Fruit fly (Drosophila melanogaster) whole organism, wandering third instar larva: Measurements from ENCODE around the gene Fur1.

ENCODE experiments used
- Abd-B ChIP-seq: fragments of >200 bp; optimal IDR thresholded peaks from 2 replicates; lab custom pipeline; 2017; ENCODE audit warnings: missing biosample characterization, missing genetic modification characterization
- CG32264 ChIP-seq: fragments of 200-800 bp; sonication (Bioruptor generic); optimal IDR thresholded peaks from 2 replicates; lab custom pipeline; 2016; ENCODE audit warnings: missing biosample characterization, missing genetic modification characterization
- CG9705 ChIP-seq: fragments of 200-800 bp; sonication (Bioruptor generic); optimal IDR thresholded peaks from 2 replicates; lab custom pipeline; 2018; ENCODE audit warnings: missing biosample characterization, mild to moderate bottlenecking, missing genetic modification characterization
- CrebA ChIP-seq: fragments of 200-800 bp; sonication (Bioruptor generic); optimal IDR thresholded peaks from 2 replicates; lab custom pipeline; 2016; ENCODE audit warnings: missing biosample characterization, mild to moderate bottlenecking, missing genetic modification characterization, borderline replicate concordance
- Dif ChIP-seq: fragments of 200-275, 200-300 bp; sonication (Bioruptor generic); optimal IDR thresholded peaks from 2 replicates; lab custom pipeline; 2018; ENCODE audit warnings: missing biosample characterization, missing genetic modification characterization; ENCODE audit not compliant: partially characterized antibody
- GATAd ChIP-seq: sonication (Bioruptor generic); optimal IDR thresholded peaks from 2 replicates; lab custom pipeline; 2016; ENCODE audit warnings: missing biosample characterization, missing genetic modification characterization
- HLH106 ChIP-seq: fragments of 200-800 bp; optimal IDR thresholded peaks from 3 replicates; lab custom pipeline; 2019; ENCODE audit warnings: missing biosample characterization, mild to moderate bottlenecking, missing genetic modification characterization, moderate library complexity
- Hnf4 ChIP-seq: fragments of 200-800 bp; sonication (Bioruptor generic); optimal IDR thresholded peaks from 2 replicates; lab custom pipeline; 2016; ENCODE audit warnings: missing biosample characterization, mild to moderate bottlenecking, missing genetic modification characterization
- Hr78 ChIP-seq: fragments of >200 bp; optimal IDR thresholded peaks from 2 replicates; lab custom pipeline; 2017; ENCODE audit warnings: missing biosample characterization, missing genetic modification characterization
- Hr83 ChIP-seq: fragments of 200-300 bp; sonication (Bioruptor generic); optimal IDR thresholded peaks from 2 replicates; lab custom pipeline; 2016; ENCODE audit warnings: missing biosample characterization, mild to moderate bottlenecking, missing genetic modification characterization, moderate library complexity; ENCODE audit not compliant: poor library complexity, severe bottlenecking
- Jra ChIP-seq: sonication (Bioruptor generic); optimal IDR thresholded peaks from 2 replicates; lab custom pipeline; 2016; ENCODE audit warnings: missing biosample characterization, missing genetic modification characterization
- Mio ChIP-seq: sonication (Bioruptor generic); optimal IDR thresholded peaks from 2 replicates; lab custom pipeline; 2016; ENCODE audit warnings: missing biosample characterization, missing genetic modification characterization
- Myc ChIP-seq: fragments of >200 bp; optimal IDR thresholded peaks from 2 replicates; lab custom pipeline; 2017
- N ChIP-seq: fragments of >200 bp; optimal IDR thresholded peaks from 2 replicates; lab custom pipeline; 2018; ENCODE audit warnings: missing biosample characterization, missing external identifiers, missing genetic modification characterization
- OdsH ChIP-seq: fragments of 200-800 bp; sonication (Bioruptor generic); optimal IDR thresholded peaks from 2 replicates; lab custom pipeline; 2016; ENCODE audit warnings: missing biosample characterization, mild to moderate bottlenecking, missing genetic modification characterization
- Rel ChIP-seq, 2 experiments: fragments of 200-800 bp; sonication (Bioruptor generic) in 1 of 2; optimal IDR thresholded peaks; 2 replicates in 1 of 2; 3 replicates in 1 of 2; lab custom pipeline; 2016 to 2019; ENCODE audit warnings: mild to moderate bottlenecking in 2 of 2, missing biosample characterization in 2 of 2, missing genetic modification characterization in 2 of 2, moderate library complexity in 1 of 2
- Vsx2 ChIP-seq: fragments of 200-300, 225-300 bp; sonication (Bioruptor generic); optimal IDR thresholded peaks from 2 replicates; lab custom pipeline; 2018; ENCODE audit warnings: missing biosample characterization, missing genetic modification characterization; ENCODE audit not compliant: partially characterized antibody
- br ChIP-seq: fragments of 200-800 bp; sonication (Bioruptor generic); optimal IDR thresholded peaks from 2 replicates; lab custom pipeline; 2016; ENCODE audit warnings: missing biosample characterization, missing genetic modification characterization
- brk ChIP-seq: fragments of 200-800 bp; sonication (Bioruptor generic); optimal IDR thresholded peaks from 2 replicates; lab custom pipeline; 2016; ENCODE audit warnings: missing biosample characterization, mild to moderate bottlenecking, missing genetic modification characterization
- dl ChIP-seq, 2 experiments: fragments of 175-275, 200-275 bp in 1 of 2; fragments of 200-275 bp in 1 of 2; sonication (Bioruptor generic); optimal IDR thresholded peaks; lab custom pipeline; 2018; ENCODE audit warnings: mild to moderate bottlenecking in 2 of 2, missing biosample characterization in 2 of 2, missing genetic modification characterization in 2 of 2, moderate library complexity in 2 of 2; ENCODE audit not compliant: partially characterized antibody in 2 of 2, insufficient read depth in 1 of 2
- dsf ChIP-seq: sonication (Bioruptor generic); optimal IDR thresholded peaks from 2 replicates; lab custom pipeline; 2016; ENCODE audit warnings: missing biosample characterization, missing genetic modification characterization, borderline replicate concordance
- ey ChIP-seq: fragments of 200-800 bp; sonication (Bioruptor generic); optimal IDR thresholded peaks from 2 replicates; lab custom pipeline; 2016; ENCODE audit warnings: missing biosample characterization, missing genetic modification characterization
- foxo ChIP-seq, 2 experiments: fragments of 200-800 bp; sonication (Bioruptor generic); optimal IDR thresholded peaks; 2 replicates in 1 of 2; 3 replicates in 1 of 2; lab custom pipeline; 2016 to 2017; ENCODE audit warnings: missing biosample characterization in 2 of 2, missing genetic modification characterization in 2 of 2
- fru ChIP-seq: fragments of 200-800 bp; sonication (Bioruptor generic); optimal IDR thresholded peaks from 3 replicates; lab custom pipeline; 2016; ENCODE audit warnings: missing biosample characterization, mild to moderate bottlenecking, missing genetic modification characterization
- h ChIP-seq: fragments of 200-800 bp; sonication (Bioruptor generic); optimal IDR thresholded peaks from 3 replicates; lab custom pipeline; 2016; ENCODE audit warnings: missing biosample characterization, mild to moderate bottlenecking, missing genetic modification characterization
- jim ChIP-seq: fragments of 175-275, 200-325 bp; sonication (Bioruptor generic); optimal IDR thresholded peaks from 2 replicates; lab custom pipeline; 2016; ENCODE audit warnings: missing biosample characterization, mild to moderate bottlenecking, missing genetic modification characterization
- lola ChIP-seq: fragments of >200 bp; optimal IDR thresholded peaks from 2 replicates; lab custom pipeline; 2017; ENCODE audit warnings: missing biosample characterization, missing genetic modification characterization
- psq ChIP-seq: fragments of 200-800 bp; sonication (Bioruptor generic); optimal IDR thresholded peaks from 3 replicates; lab custom pipeline; 2017; ENCODE audit warnings: missing biosample characterization, mild to moderate bottlenecking, missing genetic modification characterization, moderate library complexity
- rgr ChIP-seq: fragments of 200-800 bp; sonication (Bioruptor generic); optimal IDR thresholded peaks from 3 replicates; lab custom pipeline; 2016; ENCODE audit warnings: missing biosample characterization, mild to moderate bottlenecking, missing genetic modification characterization
- sage ChIP-seq: fragments of 200-800 bp; sonication (Bioruptor generic); optimal IDR thresholded peaks from 2 replicates; lab custom pipeline; 2016; ENCODE audit warnings: missing biosample characterization, mild to moderate bottlenecking, missing genetic modification characterization
- sv ChIP-seq: fragments of 200-800 bp; sonication (Bioruptor generic); optimal IDR thresholded peaks from 3 replicates; lab custom pipeline; 2016; ENCODE audit warnings: missing biosample characterization, missing genetic modification characterization

Fur1 gene

dm6 chr3R:25490375-25490774 lies 17.5 kb upstream of the Fur1 start:
- TF ChIP-seq Rel (GFP tag; optimal IDR thresholded peaks at IDR 0.05; lab: Kevin White, UChicago): peak; percentile 29
- no peak for TF ChIP-seq Rel (tag; optimal IDR thresholded peaks at IDR 0.05; lab: Kevin White, UChicago)
- TF ChIP-seq dsf (GFP tag; lab: Kevin White, UChicago): no peak
- TF ChIP-seq dl (GFP tag; optimal IDR thresholded peaks at IDR 0.05; lab: Kevin White, UChicago; ENCODE audit: insufficient read depth in 1 of 2, partially characterized antibody in 2 of 2): no peak
- no peak for TF ChIP-seq psq (GFP tag; lab: Kevin White, UChicago)
- TF ChIP-seq Mio: no peak
- no peak for TF ChIP-seq N (GFP tag; lab: Kevin White, UChicago)
- no peak for TF ChIP-seq br (GFP tag; lab: Kevin White, UChicago)
- TF ChIP-seq CrebA (GFP tag; lab: Kevin White, UChicago): no peak
- peak; percentile 39 for TF ChIP-seq fru
- TF ChIP-seq lola (GFP tag; lab: Kevin White, UChicago): no peak
- no peak for TF ChIP-seq Abd-B (GFP tag; lab: Kevin White, UChicago)
- TF ChIP-seq foxo (GFP tag; optimal IDR thresholded peaks at IDR 0.05; lab: Kevin White, UChicago): peak in 1 of 2 experiments; percentile 6
- TF ChIP-seq Hr83 (GFP tag; lab: Kevin White, UChicago): no peak
- no peak for TF ChIP-seq Dif (GFP tag; lab: Kevin White, UChicago)
- no peak for TF ChIP-seq Hr78 (GFP tag; lab: Kevin White, UChicago)
- TF ChIP-seq OdsH (GFP tag; lab: Kevin White, UChicago): no peak
- no peak for TF ChIP-seq h (GFP tag; lab: Kevin White, UChicago)
- no peak for TF ChIP-seq Myc
- TF ChIP-seq sv (GFP tag; lab: Kevin White, UChicago): peak; percentile 33
- no peak for TF ChIP-seq Jra (GFP tag; lab: Kevin White, UChicago)
- no peak for TF ChIP-seq HLH106 (tag; lab: Kevin White, UChicago)

- TF ChIP-seq Hr78 (GFP tag; lab: Kevin White, UChicago) (no peak), OdsH (GFP tag; lab: Kevin White, UChicago) (no peak), rgr (GFP tag; lab: Kevin White, UChicago) (no peak), ey (no peak), CG9705 (no peak), Hnf4 (GFP tag; lab: Kevin White, UChicago) (no peak), brk (no peak), Hr83 (GFP tag; lab: Kevin White, UChicago) (peak; percentile 30), Mio (no peak), Vsx2 (GFP tag; lab: Kevin White, UChicago) (no peak), HLH106 (tag; lab: Kevin White, UChicago) (peak; percentile 23), Jra (GFP tag; lab: Kevin White, UChicago) (no peak), CG32264 (GFP tag; lab: Kevin White, UChicago) (no peak), N (GFP tag; lab: Kevin White, UChicago) (no peak), Rel (GFP tag; optimal IDR thresholded peaks at IDR 0.05; lab: Kevin White, UChicago) (no peak), Rel (tag; optimal IDR thresholded peaks at IDR 0.05; lab: Kevin White, UChicago) (peak; percentile 1)
Measured at dm6 chr3R:25489685-25490084, 16.8 kb upstream of the Fur1 start.

dm6 chr3R:25489116-25489515 lies 16.3 kb upstream of the Fur1 start:
- TF ChIP-seq brk: no peak
- TF ChIP-seq Mio: no peak
- no peak for TF ChIP-seq Myc
- TF ChIP-seq HLH106 (tag; lab: Kevin White, UChicago): peak; percentile 52
- TF ChIP-seq sage (GFP tag; lab: Kevin White, UChicago): peak; percentile 41
- peak; percentile 0 for TF ChIP-seq Rel (GFP tag; optimal IDR thresholded peaks at IDR 0.05; lab: Kevin White, UChicago)
- no peak for TF ChIP-seq Rel (tag; optimal IDR thresholded peaks at IDR 0.05; lab: Kevin White, UChicago)
- no peak for TF ChIP-seq jim
- TF ChIP-seq Hnf4 (GFP tag; lab: Kevin White, UChicago): no peak
- no peak for TF ChIP-seq GATAd (GFP tag; lab: Kevin White, UChicago)
- TF ChIP-seq foxo (GFP tag; optimal IDR thresholded peaks at IDR 0.05; lab: Kevin White, UChicago): peak in 1 of 2 experiments; percentile 63
- no peak for TF ChIP-seq lola (GFP tag; lab: Kevin White, UChicago)
- TF ChIP-seq CG32264 (GFP tag; lab: Kevin White, UChicago): peak; percentile 23
- no peak for TF ChIP-seq OdsH (GFP tag; lab: Kevin White, UChicago)
